Worm (Caenorhabditis elegans) whole organism, mixed stage, embryonic: ENCODE data around the gene nas-10.

Experiments
- blmp-1 ChIP-seq: fragments of 150-350 bp; optimal IDR thresholded peaks from 2 replicates; lab custom pipeline; 2014; ENCODE audit warnings: missing biosample characterization, missing genetic modification characterization
- ceh-43 ChIP-seq: fragments of 200-800 bp; sonication (Bioruptor generic); optimal IDR thresholded peaks from 2 replicates; lab custom pipeline; 2018; ENCODE audit warnings: mild to moderate bottlenecking, missing genetic modification characterization, moderate library complexity, missing compliant biosample characterization
- ces-1 ChIP-seq: fragments of 150-350 bp; optimal IDR thresholded peaks from 2 replicates; lab custom pipeline; 2014; ENCODE audit warnings: missing biosample characterization, missing genetic modification reagents, missing genetic modification characterization
- drap-1 ChIP-seq: fragments of 200-800 bp; sonication (Bioruptor generic); optimal IDR thresholded peaks from 3 replicates; lab custom pipeline; 2018; ENCODE audit warnings: mild to moderate bottlenecking, missing genetic modification characterization, missing compliant biosample characterization
- elt-1 ChIP-seq: sonication (generic microtip); optimal IDR thresholded peaks from 2 replicates; lab custom pipeline; 2017; ENCODE audit warnings: missing genetic modification characterization, mild to moderate bottlenecking, missing compliant biosample characterization, antibody characterized with exemption, moderate library complexity, borderline replicate concordance; ENCODE audit not compliant: insufficient read depth
- elt-3 ChIP-seq: fragments of 150-350 bp; optimal IDR thresholded peaks from 2 replicates; lab custom pipeline; 2014; ENCODE audit warnings: missing biosample characterization, missing genetic modification characterization
- lsy-2 ChIP-seq: fragments of 150-350 bp; optimal IDR thresholded peaks from 2 replicates; lab custom pipeline; 2014; ENCODE audit warnings: missing biosample characterization, missing genetic modification characterization
- nhr-237 ChIP-seq: fragments of 150-350 bp; optimal IDR thresholded peaks from 2 replicates; lab custom pipeline; 2014; ENCODE audit warnings: missing biosample characterization, missing genetic modification characterization
- nhr-28 ChIP-seq: fragments of 150-350 bp; optimal IDR thresholded peaks from 2 replicates; lab custom pipeline; 2014; ENCODE audit warnings: missing biosample characterization, missing genetic modification characterization
- sptf-1 ChIP-seq: sonication (generic microtip); optimal IDR thresholded peaks from 2 replicates; lab custom pipeline; 2017; ENCODE audit warnings: mild to moderate bottlenecking, missing genetic modification characterization, moderate library complexity, missing compliant biosample characterization
- unc-120 ChIP-seq: sonication (generic microtip); optimal IDR thresholded peaks from 2 replicates; lab custom pipeline; 2017; ENCODE audit warnings: missing genetic modification characterization, missing compliant biosample characterization; ENCODE audit not compliant: poor library complexity, severe bottlenecking
- unc-39 ChIP-seq: fragments of 150-350 bp; optimal IDR thresholded peaks from 2 replicates; lab custom pipeline; 2014; ENCODE audit warnings: missing biosample characterization, missing genetic modification characterization
- ztf-11 ChIP-seq: fragments of 150-350 bp; optimal IDR thresholded peaks from 2 replicates; lab custom pipeline; 2014; ENCODE audit warnings: missing biosample characterization, missing genetic modification characterization

- TF ChIP-seq blmp-1, result no peak
- TF ChIP-seq ztf-11 (tag; lab: Kevin White, UChicago), result no peak
- TF ChIP-seq ces-1 (GFP tag; lab: Kevin White, UChicago), result no peak
- no peak for TF ChIP-seq nhr-28 (tag; lab: Kevin White, UChicago)
- no peak for TF ChIP-seq lsy-2 (tag; lab: Kevin White, UChicago)
- TF ChIP-seq nhr-237, result no peak
- TF ChIP-seq ceh-43 (GFP tag; lab: Kevin White, UChicago), result no peak
- TF ChIP-seq elt-3 (tag; lab: Kevin White, UChicago), result no peak
- no peak for TF ChIP-seq elt-1 (tag; lab: Kevin White, UChicago)
- TF ChIP-seq drap-1, result no peak
- no peak for TF ChIP-seq unc-120 (tag; lab: Kevin White, UChicago)
- no peak for TF ChIP-seq unc-39 (tag; lab: Kevin White, UChicago)
- TF ChIP-seq sptf-1 (tag; lab: Kevin White, UChicago), result no peak
These were observed 26.0 kb upstream of the nas-10 start for ce11 chrX:10989286-10989685.
